Fruit fly (Drosophila melanogaster): ENCODE data around the gene CG43630.

CG43630 gene

dm6 chr3R:12662531-12662930 is 13.5 kb downstream of the CG43630 start, which contains the start of gene CG14395:
CG14395 (plus strand) TSS chr3R:12662831.
- no peak for TF ChIP-seq noc (tag; optimal IDR thresholded peaks at IDR 0.05)

DNA sequence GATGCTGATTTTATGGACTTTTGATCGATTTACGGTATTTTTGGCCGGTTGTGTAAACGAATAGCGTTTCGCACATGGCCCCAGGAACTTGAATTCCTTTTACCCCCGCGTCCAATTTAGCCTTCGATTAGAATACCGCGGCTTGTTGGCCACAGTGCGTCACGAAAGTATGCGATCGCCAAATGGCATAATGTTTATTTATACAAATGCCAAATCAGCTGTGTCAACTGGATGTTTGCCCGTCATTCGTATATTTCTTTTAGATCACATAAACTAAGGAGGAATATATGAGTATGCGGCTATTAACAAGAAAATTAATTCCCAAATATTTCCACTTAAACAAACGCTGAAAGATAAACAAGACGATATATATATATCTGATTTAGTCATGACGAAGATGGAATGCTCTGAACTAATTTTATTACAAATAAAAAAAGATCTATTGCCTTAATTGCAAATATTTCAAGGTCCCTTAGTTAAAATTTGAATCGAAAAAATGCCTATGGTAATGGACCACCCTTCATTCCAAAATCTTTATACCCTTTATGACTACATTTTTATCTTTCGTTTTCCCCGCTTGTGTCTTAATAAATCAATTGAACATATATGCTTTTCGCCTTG is 19.0 kb downstream of the CG43630 start:
- TF ChIP-seq noc (tag; optimal IDR thresholded peaks at IDR 0.05): peak; percentile 9

DNA sequence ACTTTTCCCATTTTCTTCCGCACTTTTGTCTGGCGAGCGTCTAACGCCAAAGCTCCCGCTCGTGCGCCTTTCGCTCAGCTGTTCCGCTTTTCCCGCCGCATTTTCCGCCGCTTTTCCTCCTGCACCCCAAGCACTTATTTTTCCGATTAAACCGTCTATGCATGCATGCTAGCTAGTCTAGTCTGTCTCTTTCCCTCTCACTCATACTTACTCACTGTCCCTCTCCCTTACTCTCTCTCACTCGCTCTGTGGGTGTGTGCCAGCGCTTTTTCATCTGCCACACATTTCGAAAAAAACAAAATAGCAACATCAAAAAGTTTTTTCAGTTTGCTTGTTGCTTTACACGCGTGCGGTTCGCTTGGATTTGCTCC is 21.8 kb downstream of the CG43630 start, which contains the start of gene CG6225:
Gene CG6225, plus strand, starts transcription at position 325 of the 371 bp plus-strand sequence.
- no peak for TF ChIP-seq noc (tag; optimal IDR thresholded peaks at IDR 0.05)

dm6 chr3R:12653511-12654252 is 22.4 kb downstream of the CG43630 start:
- TF ChIP-seq noc (tag; optimal IDR thresholded peaks at IDR 0.05): peak; percentile 67

dm6 chr3R:12652736-12653135 is 23.3 kb downstream of the CG43630 start:
- TF ChIP-seq noc (tag; optimal IDR thresholded peaks at IDR 0.05): no peak

DNA sequence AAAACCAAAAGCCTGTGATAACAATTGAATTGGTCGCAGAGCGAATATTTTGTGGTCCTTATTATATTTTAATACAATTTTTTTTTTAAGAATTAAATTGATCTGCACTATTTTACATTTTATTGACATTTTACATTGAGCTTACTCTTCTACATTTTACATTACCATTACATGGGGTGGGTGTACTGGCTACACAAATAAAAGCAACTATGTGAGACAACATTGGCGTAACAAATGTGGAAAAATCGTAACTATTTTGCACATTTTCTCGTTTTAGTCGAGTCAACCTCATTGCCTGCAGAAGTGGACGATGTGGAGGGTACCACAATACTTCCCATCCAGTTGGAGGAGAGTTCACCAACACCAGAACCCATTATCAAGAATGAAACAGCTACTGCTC is 25.5 kb downstream of the CG43630 start:
- no peak for TF ChIP-seq noc (tag; optimal IDR thresholded peaks at IDR 0.05)

DNA sequence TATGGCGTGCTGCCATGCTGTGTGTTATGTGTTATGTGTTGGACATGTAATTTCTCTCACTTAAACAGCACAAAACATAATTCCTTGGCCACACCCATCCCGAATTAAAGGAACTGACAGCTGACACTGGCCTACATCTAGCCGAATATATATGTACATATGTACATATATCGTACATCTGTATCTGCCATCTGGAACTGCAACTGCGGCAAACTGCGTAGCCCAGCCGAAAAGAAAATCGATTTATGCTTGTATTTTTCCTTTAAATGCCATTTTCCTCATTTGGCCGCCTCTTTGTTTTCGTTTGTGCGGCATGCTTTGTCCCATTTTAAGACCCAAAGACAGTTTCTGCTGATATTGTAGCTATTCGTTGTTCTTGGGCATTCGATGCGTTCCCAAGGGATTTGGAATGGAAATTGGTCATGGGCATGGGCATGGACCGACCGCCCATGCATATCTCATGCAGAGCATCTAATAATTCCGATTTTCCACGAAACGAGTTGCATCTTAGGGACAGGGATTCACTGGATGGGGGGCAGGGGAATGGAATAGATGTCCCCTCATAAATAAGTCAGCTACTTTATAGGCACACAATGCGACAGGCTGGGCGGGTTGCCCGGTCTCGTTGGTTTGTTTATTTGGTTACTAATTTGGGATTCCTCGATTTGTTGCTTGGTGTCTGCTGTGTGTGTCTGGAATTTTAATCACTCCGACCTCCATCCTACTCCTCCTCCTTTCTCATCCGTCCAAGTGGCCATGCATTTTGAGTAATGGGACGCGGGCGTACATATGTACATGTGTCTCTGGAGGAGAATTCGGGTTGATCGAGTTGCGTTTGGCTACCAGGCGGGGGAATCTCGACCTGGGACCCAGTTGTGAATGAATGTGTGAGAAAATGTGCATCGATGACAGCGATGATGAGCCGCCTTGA is 26.7 kb downstream of the CG43630 start:
- TF ChIP-seq noc (tag; optimal IDR thresholded peaks at IDR 0.05): no peak

DNA sequence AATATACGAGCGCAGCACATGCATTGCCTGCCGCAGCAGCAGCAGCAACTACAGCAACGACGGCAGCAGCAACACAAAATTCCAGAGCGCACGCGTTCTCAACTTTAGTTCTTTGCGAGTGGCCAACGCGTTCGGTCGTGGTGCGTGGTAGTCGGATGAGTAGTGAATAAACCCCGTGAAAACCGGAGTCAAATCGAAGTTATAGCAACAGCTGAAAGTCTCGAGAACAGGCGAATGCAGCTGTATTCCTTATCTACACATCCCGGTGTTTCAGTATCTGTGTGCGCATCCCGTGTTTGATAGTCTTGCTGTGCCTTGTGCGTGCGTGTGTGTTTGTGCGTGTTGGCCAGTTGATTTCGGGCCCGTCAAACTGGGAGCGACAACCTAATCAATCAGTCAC is 28.1 kb downstream of the CG43630 start, which contains the start of gene Dtg:
Gene Dtg, plus strand, starts transcription at position 105 of the 400 bp plus-strand sequence.
- TF ChIP-seq noc (tag; optimal IDR thresholded peaks at IDR 0.05): no peak

DNA sequence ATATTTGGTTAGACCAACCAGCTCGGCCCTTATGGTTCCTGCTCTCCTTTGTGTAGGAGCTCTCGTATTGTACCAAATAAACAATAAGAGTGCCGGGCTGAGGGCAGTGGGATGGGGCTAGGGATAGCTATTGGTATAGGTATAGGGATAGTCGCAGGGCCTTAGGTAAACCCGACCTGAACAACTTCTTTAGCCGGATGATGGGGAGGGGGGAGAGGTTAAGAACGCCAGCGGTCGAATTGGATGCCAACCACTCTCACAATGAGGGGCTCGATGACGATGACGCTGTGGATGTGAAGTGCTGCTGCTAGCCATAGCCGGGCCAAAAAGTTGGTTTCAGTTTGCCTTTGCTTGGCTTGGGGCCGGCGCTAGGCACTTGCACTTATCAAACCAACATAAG is 28.7 kb downstream of the CG43630 start:
- TF ChIP-seq noc (tag; optimal IDR thresholded peaks at IDR 0.05): no peak

DNA sequence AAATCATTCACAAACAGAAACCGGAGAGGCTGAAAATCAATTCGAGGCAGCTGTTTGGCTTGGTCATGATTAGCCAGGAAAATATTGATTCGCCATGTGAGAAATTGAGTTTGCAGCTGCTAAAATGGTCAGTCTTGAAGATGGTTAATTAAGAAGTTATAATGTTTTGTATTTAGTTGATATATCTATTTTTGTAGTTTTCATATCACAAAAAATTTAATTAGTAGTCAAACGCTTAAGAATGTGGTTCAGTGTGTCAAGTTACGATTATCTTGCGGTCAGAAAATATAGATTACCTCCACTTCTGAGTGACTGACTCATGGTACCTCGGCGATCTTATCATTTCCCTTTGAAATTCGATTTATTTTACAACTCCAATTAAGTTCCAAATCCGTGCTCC is 29.1 kb downstream of the CG43630 start:
- no peak for TF ChIP-seq noc (tag; optimal IDR thresholded peaks at IDR 0.05)

- TF ChIP-seq noc (tag; optimal IDR thresholded peaks at IDR 0.05): no peak
Measured at dm6 chr3R:12645771-12646317, 30.2 kb downstream of the CG43630 start.

dm6 chr3R:12644621-12645310 is 31.3 kb downstream of the CG43630 start:
- no peak for TF ChIP-seq noc (tag; optimal IDR thresholded peaks at IDR 0.05)

DNA sequence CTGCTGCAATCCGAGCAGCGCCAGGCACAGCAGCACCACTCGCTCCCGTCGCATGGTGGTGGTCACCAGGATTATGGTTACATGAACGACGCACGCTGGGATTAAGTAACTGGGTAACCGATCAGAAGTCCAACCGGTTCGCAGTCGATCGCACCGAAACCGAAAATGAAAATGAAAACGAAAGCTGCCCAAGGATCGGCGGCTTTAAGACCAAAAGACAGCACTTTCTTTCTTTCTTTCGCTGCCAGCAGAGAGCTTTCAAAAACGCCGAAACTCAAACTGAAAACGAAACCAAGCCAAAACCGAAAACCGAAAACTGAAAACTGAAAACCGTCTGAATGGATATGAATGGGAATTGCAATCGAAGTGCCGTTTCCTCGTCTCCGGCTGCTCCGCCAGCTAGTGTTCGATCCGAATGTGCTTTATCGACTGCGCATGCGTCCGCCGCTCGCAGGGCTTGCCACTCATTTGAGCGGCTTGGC is 34.0 kb downstream of the CG43630 start, which contains the start of gene CG6753:
Gene CG6753, minus strand, starts transcription at position 432 of the 482 bp plus-strand sequence.
- no peak for TF ChIP-seq noc (tag; optimal IDR thresholded peaks at IDR 0.05)

DNA sequence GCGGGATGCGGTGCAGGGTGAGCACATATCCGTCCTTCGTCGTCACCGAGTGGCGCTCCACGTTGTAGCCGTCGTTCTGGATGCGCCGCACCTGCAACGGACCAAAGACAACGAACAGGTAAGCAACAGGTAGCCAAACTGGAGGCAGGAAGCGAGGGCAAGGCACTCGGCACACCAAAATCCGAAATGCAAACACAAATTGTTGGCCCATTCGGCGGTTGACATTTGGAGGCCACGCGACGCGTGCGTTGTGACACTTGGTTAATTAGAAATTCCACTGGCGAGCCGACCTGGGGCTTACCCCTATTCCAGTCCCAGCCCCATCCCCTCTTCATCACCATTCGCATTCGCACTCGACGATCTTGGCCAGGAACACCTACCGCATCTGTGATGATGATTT is 34.4 kb downstream of the CG43630 start:
- TF ChIP-seq noc (tag; optimal IDR thresholded peaks at IDR 0.05): no peak

- TF ChIP-seq noc (tag; optimal IDR thresholded peaks at IDR 0.05): no peak
Measured at dm6 chr3R:12637961-12638531, 38.0 kb downstream of the CG43630 start, which contains the start of gene CG11608. CG11608 (plus strand) TSS chr3R:12638481.
